Fruit fly (Drosophila melanogaster) whole organism, embryonic: ENCODE measurements around the gene CG32189.
A peak's percentile ranks its signal among the peaks of the same experiment; 100 is the strongest.

Source experiments
- Bgb ChIP-seq: fragments of 200-800 bp; sonication (Bioruptor generic); IDR thresholded peaks from 2 replicates; pipeline ENCODE4 v1.3.6; 2022; ENCODE audit warnings: missing biosample characterization, missing genetic modification characterization; ENCODE audit not compliant: partially characterized antibody
- CG11093 ChIP-seq: fragments of 200-800 bp; sonication (Bioruptor generic); IDR thresholded peaks from 3 replicates; pipeline ENCODE4 v1.3.6; 2022; ENCODE audit warnings: missing biosample characterization, missing genetic modification characterization
- CG13624 ChIP-seq: fragments of 200-800 bp; sonication (Bioruptor generic); optimal IDR thresholded peaks from 2 replicates; lab custom pipeline; 2016; ENCODE audit warnings: missing biosample characterization, missing genetic modification characterization
- CG1603 ChIP-seq: fragments of 200-800 bp; sonication (Bioruptor generic); optimal IDR thresholded peaks from 2 replicates; lab custom pipeline; 2019; ENCODE audit warnings: missing biosample characterization, mild to moderate bottlenecking, missing genetic modification characterization, moderate library complexity
- CG6791 ChIP-seq: fragments of 200-800 bp; sonication (Bioruptor generic); IDR thresholded peaks from 3 replicates; pipeline ENCODE4 v1.3.6; 2022; ENCODE audit warnings: missing biosample characterization, missing genetic modification characterization; ENCODE audit not compliant: partially characterized antibody
- H2.0 ChIP-seq: fragments of 200-800 bp; sonication (Bioruptor generic); IDR thresholded peaks from 2 replicates; pipeline ENCODE4 v1.3.6; 2022; ENCODE audit warnings: missing biosample characterization, missing genetic modification characterization
- ac ChIP-seq: fragments of 200-800 bp; sonication (Bioruptor generic); optimal IDR thresholded peaks from 3 replicates; lab custom pipeline; 2017; ENCODE audit warnings: missing biosample characterization, mild to moderate bottlenecking, missing genetic modification characterization
- slbo ChIP-seq: fragments of 200-800 bp; sonication (Bioruptor generic); IDR thresholded peaks from 2 replicates; pipeline ENCODE4 v1.3.6; 2022; ENCODE audit warnings: missing biosample characterization, missing genetic modification characterization
- sna ChIP-seq: fragments of 200-800 bp; sonication (Bioruptor generic); IDR thresholded peaks from 2 replicates; pipeline ENCODE4 v1.3.6; 2022; ENCODE audit warnings: missing biosample characterization, missing genetic modification characterization; ENCODE audit not compliant: partially characterized antibody

- TF ChIP-seq sna (GFP tag; lab: Robert Waterston, UW) (peak; percentile 60), H2.0 (GFP tag; lab: Robert Waterston, UW) (no peak), slbo (GFP tag; lab: Robert Waterston, UW) (peak; percentile 57; the same call in 1 of the 2 replicates), CG13624 (GFP tag; lab: Kevin White, UChicago) (no peak), CG1603 (no peak), CG6791 (GFP tag; lab: Robert Waterston, UW) (peak; percentile 87), ac (GFP tag; lab: Kevin White, UChicago) (no peak), CG11093 (GFP tag; lab: Robert Waterston, UW) (no peak), Bgb (GFP tag; lab: Robert Waterston, UW) (peak; percentile 76)
Measured at dm6 chr3L:17846982-17847355, 12.0 kb upstream of the CG32189 start.
